Fruit fly (Drosophila melanogaster): ENCODE results near the gene Wnt6.

The Wnt6 gene

dm6 chr2L:7387813-7388558 lies 54.5 kb downstream of the Wnt6 start, which contains the start of the genes CG5149 and gudu:
Gene CG5149, minus strand, starts transcription at chr2L:7388253.
Gene gudu, plus strand, starts transcription at chr2L:7388508.
- peak; percentile 92 for TF ChIP-seq Myc (optimal IDR thresholded peaks at IDR 0.05)
- TF ChIP-seq CG32264 (GFP tag; optimal IDR thresholded peaks at IDR 0.05): no peak
- peak in 1 of 2 experiments; percentile 13 for TF ChIP-seq foxo (GFP tag; optimal IDR thresholded peaks at IDR 0.05)
- peak; percentile 14 for TF ChIP-seq Hnf4 (GFP tag; optimal IDR thresholded peaks at IDR 0.05)
- peak; percentile 19 for TF ChIP-seq HLH106 (tag; optimal IDR thresholded peaks at IDR 0.05)
- peak; percentile 10 for TF ChIP-seq Dif (GFP tag; optimal IDR thresholded peaks at IDR 0.05; ENCODE audit: partially characterized antibody)
- TF ChIP-seq Dfd (GFP tag; optimal IDR thresholded peaks at IDR 0.05): no peak
- TF ChIP-seq psq (GFP tag; optimal IDR thresholded peaks at IDR 0.05): no peak
- peak; percentile 1 for TF ChIP-seq h (GFP tag; optimal IDR thresholded peaks at IDR 0.05)

dm6 chr2L:7395813-7396212 lies 62.3 kb downstream of the Wnt6 start:
- no peak for TF ChIP-seq brk (GFP tag; optimal IDR thresholded peaks at IDR 0.05)
- no peak for TF ChIP-seq dmrt93B (GFP tag; optimal IDR thresholded peaks at IDR 0.05)
- TF ChIP-seq sv (GFP tag; optimal IDR thresholded peaks at IDR 0.05): no peak
- TF ChIP-seq rgr (GFP tag; optimal IDR thresholded peaks at IDR 0.05): peak; percentile 42
- no peak for TF ChIP-seq lola (GFP tag; optimal IDR thresholded peaks at IDR 0.05)
- no peak for TF ChIP-seq tai (GFP tag; optimal IDR thresholded peaks at IDR 0.05)
- no peak for TF ChIP-seq jim (GFP tag; optimal IDR thresholded peaks at IDR 0.05)
- peak; percentile 30 for TF ChIP-seq Sp1 (GFP tag; optimal IDR thresholded peaks at IDR 0.05)
- no peak for TF ChIP-seq N (GFP tag; optimal IDR thresholded peaks at IDR 0.05)
- TF ChIP-seq Dif (GFP tag; optimal IDR thresholded peaks at IDR 0.05; ENCODE audit: partially characterized antibody): no peak
- TF ChIP-seq dl (GFP tag; optimal IDR thresholded peaks at IDR 0.05; ENCODE audit: insufficient read depth in 1 of 2, partially characterized antibody in 2 of 2): no peak
- TF ChIP-seq ey (GFP tag; optimal IDR thresholded peaks at IDR 0.05): no peak
- TF ChIP-seq CrebA (GFP tag; optimal IDR thresholded peaks at IDR 0.05; ENCODE audit: borderline replicate concordance): no peak
- TF ChIP-seq CG32264 (GFP tag; optimal IDR thresholded peaks at IDR 0.05): no peak
- no peak for TF ChIP-seq Dfd (GFP tag; optimal IDR thresholded peaks at IDR 0.05)
- no peak for TF ChIP-seq usp (GFP tag; optimal IDR thresholded peaks at IDR 0.05)
- TF ChIP-seq dsf (GFP tag; optimal IDR thresholded peaks at IDR 0.05; ENCODE audit: borderline replicate concordance): no peak
- no peak for TF ChIP-seq Hr78 (GFP tag; optimal IDR thresholded peaks at IDR 0.05)
- TF ChIP-seq br (GFP tag; optimal IDR thresholded peaks at IDR 0.05): no peak
- TF ChIP-seq CG9705 (GFP tag; optimal IDR thresholded peaks at IDR 0.05): no peak
- TF ChIP-seq GATAd (GFP tag; optimal IDR thresholded peaks at IDR 0.05): no peak
- TF ChIP-seq Abd-B (GFP tag; optimal IDR thresholded peaks at IDR 0.05): no peak
- no peak for TF ChIP-seq Hnf4 (GFP tag; optimal IDR thresholded peaks at IDR 0.05)
- TF ChIP-seq Myc (optimal IDR thresholded peaks at IDR 0.05): no peak
- TF ChIP-seq OdsH (GFP tag; optimal IDR thresholded peaks at IDR 0.05): peak; percentile 38
- no peak for TF ChIP-seq Jra (GFP tag; optimal IDR thresholded peaks at IDR 0.05)
- no peak for TF ChIP-seq Mio (GFP tag; optimal IDR thresholded peaks at IDR 0.05)
- peak; percentile 14 for TF ChIP-seq psq (GFP tag; optimal IDR thresholded peaks at IDR 0.05)
- no peak for TF ChIP-seq sage (GFP tag; optimal IDR thresholded peaks at IDR 0.05)
- TF ChIP-seq foxo (GFP tag; optimal IDR thresholded peaks at IDR 0.05): peak in 1 of 2 experiments; percentile 56
- no peak for TF ChIP-seq Rel (GFP tag; optimal IDR thresholded peaks at IDR 0.05)
- no peak for TF ChIP-seq Rel (tag; optimal IDR thresholded peaks at IDR 0.05)
- TF ChIP-seq h (GFP tag; optimal IDR thresholded peaks at IDR 0.05): peak; percentile 39
- peak; percentile 33 for TF ChIP-seq fru (GFP tag; optimal IDR thresholded peaks at IDR 0.05)
- no peak for TF ChIP-seq woc (GFP tag; optimal IDR thresholded peaks at IDR 0.05)
- no peak for TF ChIP-seq Hr83 (GFP tag; optimal IDR thresholded peaks at IDR 0.05; ENCODE audit: poor library complexity, severe bottlenecking)
- no peak for TF ChIP-seq Vsx2 (GFP tag; optimal IDR thresholded peaks at IDR 0.05; ENCODE audit: partially characterized antibody)
- TF ChIP-seq HLH106 (tag; optimal IDR thresholded peaks at IDR 0.05): peak; percentile 50
- no peak for TF ChIP-seq pan (optimal IDR thresholded peaks at IDR 0.05)

Measured in whole organism, wandering third instar larva.